Fruit fly (Drosophila melanogaster) whole organism, embryonic: ENCODE measurements around the gene Rab3GAP1.

ENCODE experiments used
- Aef1 ChIP-seq: fragments of 200-800 bp; sonication (Bioruptor generic); IDR thresholded peaks from 3 replicates; pipeline ENCODE4 v1.3.6; 2022; ENCODE audit warnings: missing biosample characterization, missing genetic modification characterization
- Blimp-1 ChIP-seq: fragments of 200-800 bp; sonication (Bioruptor generic); optimal IDR thresholded peaks from 3 replicates; lab custom pipeline; 2018; ENCODE audit warnings: missing biosample characterization, missing genetic modification characterization, mild to moderate bottlenecking, moderate library complexity, missing genetic modification reagents
- CG11695 ChIP-seq: fragments of 200-800 bp; sonication (Bioruptor generic); IDR thresholded peaks from 3 replicates; pipeline ENCODE4 v1.3.6; 2022; ENCODE audit warnings: missing biosample characterization, missing genetic modification characterization
- CG12299 ChIP-seq: fragments of 200-800 bp; sonication (Bioruptor generic); optimal IDR thresholded peaks from 2 replicates; lab custom pipeline; 2018; ENCODE audit warnings: missing biosample characterization, mild to moderate bottlenecking, missing genetic modification characterization
- CG12769 ChIP-seq: fragments of 200-800 bp; sonication (Bioruptor generic); optimal IDR thresholded peaks from 2 replicates; lab custom pipeline; 2019; ENCODE audit warnings: missing biosample characterization, mild to moderate bottlenecking, missing genetic modification characterization, moderate library complexity
- CG1603 ChIP-seq: fragments of 200-800 bp; sonication (Bioruptor generic); optimal IDR thresholded peaks from 2 replicates; lab custom pipeline; 2019; ENCODE audit warnings: missing biosample characterization, mild to moderate bottlenecking, missing genetic modification characterization, moderate library complexity
- CG17328 ChIP-seq: fragments of 200-800 bp; sonication (Bioruptor generic); IDR thresholded peaks from 2 replicates; pipeline ENCODE4 v1.3.6; 2022; ENCODE audit warnings: missing biosample characterization, missing genetic modification characterization
- CG17359 ChIP-seq: fragments of 200-800 bp; sonication (Bioruptor generic); optimal IDR thresholded peaks from 3 replicates; lab custom pipeline; 2018; ENCODE audit warnings: missing biosample characterization, mild to moderate bottlenecking, missing genetic modification characterization, moderate library complexity
- CG17829 ChIP-seq: fragments of 200-800 bp; optimal IDR thresholded peaks from 2 replicates; lab custom pipeline; 2019; ENCODE audit warnings: missing biosample characterization, mild to moderate bottlenecking, missing genetic modification characterization, moderate library complexity
- CG32767 ChIP-seq: fragments of 200-800 bp; sonication (Bioruptor generic); IDR thresholded peaks from 2 replicates; pipeline ENCODE4 v1.3.6; 2022; ENCODE audit warnings: missing biosample characterization, missing genetic modification characterization
- CG3847 ChIP-seq: fragments of 200-800 bp; sonication (Bioruptor generic); IDR thresholded peaks from 2 replicates; pipeline ENCODE4 v1.3.6; 2022; ENCODE audit warnings: missing biosample characterization, missing genetic modification characterization
- CG4282 ChIP-seq: fragments of 200-800 bp; sonication (Bioruptor generic); optimal IDR thresholded peaks from 2 replicates; lab custom pipeline; 2016; ENCODE audit warnings: missing biosample characterization, missing genetic modification characterization
- CG7745 ChIP-seq: fragments of 200-800 bp; sonication (Bioruptor generic); optimal IDR thresholded peaks from 2 replicates; lab custom pipeline; 2018; ENCODE audit warnings: missing biosample characterization, mild to moderate bottlenecking, missing genetic modification characterization, moderate library complexity
- CG8924 ChIP-seq: fragments of 200-800 bp; optimal IDR thresholded peaks from 3 replicates; lab custom pipeline; 2019; ENCODE audit warnings: missing biosample characterization, mild to moderate bottlenecking, missing genetic modification characterization, moderate library complexity
- Dll ChIP-seq: fragments of 200-800 bp; sonication (Bioruptor generic); IDR thresholded peaks from 4 replicates; pipeline ENCODE4 v1.3.6; 2022; ENCODE audit warnings: missing biosample characterization, missing genetic modification characterization; ENCODE audit not compliant: partially characterized antibody
- Doc3 ChIP-seq: fragments of 200-800 bp; sonication (Bioruptor generic); IDR thresholded peaks from 3 replicates; pipeline ENCODE4 v1.3.6; 2022; ENCODE audit warnings: missing biosample characterization, missing genetic modification characterization; ENCODE audit not compliant: partially characterized antibody
- E2f2 ChIP-seq: fragments of 200-800 bp; sonication (Bioruptor generic); IDR thresholded peaks from 2 replicates; pipeline ENCODE4 v1.3.6; 2022; ENCODE audit warnings: missing biosample characterization, missing genetic modification characterization
- HLH3B ChIP-seq: fragments of 200-800 bp; sonication (Bioruptor generic); IDR thresholded peaks from 2 replicates; pipeline ENCODE4 v1.3.6; 2022; ENCODE audit warnings: missing biosample characterization, missing genetic modification characterization
- Hmr ChIP-seq: fragments of 200-800 bp; sonication (Bioruptor generic); optimal IDR thresholded peaks from 3 replicates; lab custom pipeline; 2017; ENCODE audit warnings: mild to moderate bottlenecking, missing biosample characterization, missing genetic modification reagents, missing genetic modification characterization
- Hr51 ChIP-seq, 2 experiments: fragments of 200-800 bp; sonication (Bioruptor generic); optimal IDR thresholded peaks; 2 replicates in 1 of 2; 3 replicates in 1 of 2; lab custom pipeline; 2016 to 2018; ENCODE audit warnings: missing biosample characterization in 2 of 2, missing genetic modification characterization in 2 of 2, mild to moderate bottlenecking in 1 of 2, moderate library complexity in 1 of 2
- Med ChIP-seq: fragments of 200-800 bp; sonication (Bioruptor generic); peaks from one replicate; lab custom pipeline; 2016; ENCODE audit warnings: missing biosample characterization, missing genetic modification characterization, mild to moderate bottlenecking, inconsistent platforms, moderate library complexity
- Nf-YC ChIP-seq: fragments of 200-800 bp; optimal IDR thresholded peaks from 3 replicates; lab custom pipeline; 2019; ENCODE audit warnings: missing biosample characterization, mild to moderate bottlenecking, missing genetic modification characterization, moderate library complexity
- Rx ChIP-seq: fragments of 200-800 bp; sonication (Bioruptor generic); IDR thresholded peaks from 2 replicates; pipeline ENCODE4 v1.3.6; 2022; ENCODE audit warnings: missing biosample characterization, missing genetic modification characterization
- Sin3A ChIP-seq: fragments of >200 bp; optimal IDR thresholded peaks from 2 replicates; lab custom pipeline; 2018
- Xrp1 ChIP-seq: fragments of 200-800 bp; sonication (Bioruptor generic); IDR thresholded peaks from 2 replicates; pipeline ENCODE4 v1.3.6; 2022; ENCODE audit warnings: missing biosample characterization, missing genetic modification characterization
- ash1 ChIP-seq: fragments of 200-800 bp; sonication (Bioruptor generic); optimal IDR thresholded peaks from 2 replicates; lab custom pipeline; 2018; ENCODE audit warnings: missing biosample characterization, mild to moderate bottlenecking, missing genetic modification characterization
- cg ChIP-seq: fragments of 200-800 bp; sonication (Bioruptor generic); optimal IDR thresholded peaks from 3 replicates; lab custom pipeline; 2019; ENCODE audit warnings: missing biosample characterization, mild to moderate bottlenecking, missing genetic modification characterization, moderate library complexity
- chinmo ChIP-seq: fragments of 200-800 bp; sonication (Bioruptor generic); IDR thresholded peaks from 4 replicates; pipeline ENCODE4 v1.3.6; 2022; ENCODE audit warnings: missing biosample characterization, missing genetic modification characterization; ENCODE audit not compliant: partially characterized antibody
- chm ChIP-seq: fragments of 200-800 bp; sonication (Bioruptor generic); IDR thresholded peaks from 2 replicates; pipeline ENCODE4 v1.3.6; 2022; ENCODE audit warnings: missing biosample characterization, missing genetic modification characterization
- dan ChIP-seq: fragments of 200-800 bp; sonication (Bioruptor generic); IDR thresholded peaks from 2 replicates; pipeline ENCODE4 v1.3.6; 2022; ENCODE audit warnings: missing biosample characterization, missing genetic modification characterization
- dpn ChIP-seq, 2 experiments: fragments of 200-800 bp; sonication (Bioruptor generic); optimal IDR thresholded peaks; 3 replicates each; lab custom pipeline; 2016; ENCODE audit warnings: missing biosample characterization in 2 of 2, missing genetic modification characterization in 2 of 2
- eve ChIP-seq, 2 experiments: fragments of >200 bp; optimal IDR thresholded peaks; 2 replicates each; lab custom pipeline; 2017; ENCODE audit warnings: missing biosample characterization in 2 of 2, missing genetic modification characterization in 2 of 2
- eyg ChIP-seq: fragments of 200-800 bp; sonication (Bioruptor generic); optimal IDR thresholded peaks from 3 replicates; lab custom pipeline; 2016; ENCODE audit warnings: missing biosample characterization, missing genetic modification characterization
- hkb ChIP-seq, 2 experiments: fragments of 200-800 bp in 1 of 2; fragments of >200 bp in 1 of 2; sonication (Bioruptor generic) in 1 of 2; IDR thresholded peaks in 1 of 2; optimal IDR thresholded peaks in 1 of 2; 2 replicates each; pipeline versions ENCODE4 v1.3.6 to Lab custom; 2017 to 2022; ENCODE audit warnings: missing biosample characterization in 1 of 2, missing genetic modification characterization in 1 of 2
- nerfin-1 ChIP-seq: fragments of 200-800 bp; sonication (Bioruptor generic); optimal IDR thresholded peaks from 3 replicates; lab custom pipeline; 2019; ENCODE audit warnings: missing biosample characterization, mild to moderate bottlenecking, missing genetic modification characterization, moderate library complexity
- pan ChIP-seq, 4 experiments: fragments of >200 bp in 3 of 4; fragments of 200-800 bp in 1 of 4; sonication (Bioruptor generic) in 1 of 4; optimal IDR thresholded peaks in 3 of 4; IDR thresholded peaks in 1 of 4; 2 replicates each; pipeline versions ENCODE4 v1.3.6 to Lab custom; 2017 to 2022; ENCODE audit warnings: missing biosample characterization in 2 of 4, missing genetic modification characterization in 2 of 4, mixed read lengths in 1 of 4
- pho ChIP-seq: fragments of 200-800 bp; sonication (Bioruptor generic); optimal IDR thresholded peaks from 2 replicates; lab custom pipeline; 2016; ENCODE audit warnings: missing biosample characterization, missing genetic modification characterization
- phol ChIP-seq: fragments of 200-800 bp; sonication (Bioruptor generic); optimal IDR thresholded peaks from 3 replicates; lab custom pipeline; 2018; ENCODE audit warnings: missing biosample characterization, mild to moderate bottlenecking, missing genetic modification characterization, moderate library complexity
- pros ChIP-seq: fragments of 200-800 bp; sonication (Bioruptor generic); optimal IDR thresholded peaks from 3 replicates; lab custom pipeline; 2019; ENCODE audit warnings: missing biosample characterization, mild to moderate bottlenecking, missing genetic modification characterization, moderate library complexity
- scrt ChIP-seq: fragments of 200-800 bp; sonication (Bioruptor generic); optimal IDR thresholded peaks from 2 replicates; lab custom pipeline; 2018; ENCODE audit warnings: missing biosample characterization, mild to moderate bottlenecking, missing genetic modification characterization, moderate library complexity
- shn ChIP-seq: fragments of 200-800 bp; sonication (Bioruptor generic); optimal IDR thresholded peaks from 3 replicates; lab custom pipeline; 2016; ENCODE audit warnings: missing biosample characterization, missing genetic modification characterization
- stwl ChIP-seq: fragments of 200-800 bp; sonication (Bioruptor generic); optimal IDR thresholded peaks from 3 replicates; lab custom pipeline; 2018; ENCODE audit warnings: missing biosample characterization, mild to moderate bottlenecking, missing genetic modification characterization, moderate library complexity
- sug ChIP-seq: fragments of 200-800 bp; optimal IDR thresholded peaks from 2 replicates; lab custom pipeline; 2019; ENCODE audit warnings: missing biosample characterization, mild to moderate bottlenecking, missing genetic modification characterization, moderate library complexity
- vfl ChIP-seq: fragments of 200-800 bp; sonication (Bioruptor generic); optimal IDR thresholded peaks from 2 replicates; lab custom pipeline; 2016; ENCODE audit warnings: missing biosample characterization, missing genetic modification characterization
- vvl ChIP-seq: fragments of 200-800 bp; sonication (Bioruptor generic); IDR thresholded peaks from 2 replicates; pipeline ENCODE4 v1.3.6; 2022; ENCODE audit warnings: missing biosample characterization, missing genetic modification characterization
- wek ChIP-seq: fragments of 200-800 bp; sonication (Bioruptor generic); optimal IDR thresholded peaks from 3 replicates; lab custom pipeline; 2018; ENCODE audit warnings: missing biosample characterization, mild to moderate bottlenecking, missing genetic modification characterization, moderate library complexity
- zf30C ChIP-seq: fragments of 200-800 bp; sonication (Bioruptor generic); optimal IDR thresholded peaks from 3 replicates; lab custom pipeline; 2018; ENCODE audit warnings: missing biosample characterization, mild to moderate bottlenecking, missing genetic modification characterization

Gene Rab3GAP1

DNA sequence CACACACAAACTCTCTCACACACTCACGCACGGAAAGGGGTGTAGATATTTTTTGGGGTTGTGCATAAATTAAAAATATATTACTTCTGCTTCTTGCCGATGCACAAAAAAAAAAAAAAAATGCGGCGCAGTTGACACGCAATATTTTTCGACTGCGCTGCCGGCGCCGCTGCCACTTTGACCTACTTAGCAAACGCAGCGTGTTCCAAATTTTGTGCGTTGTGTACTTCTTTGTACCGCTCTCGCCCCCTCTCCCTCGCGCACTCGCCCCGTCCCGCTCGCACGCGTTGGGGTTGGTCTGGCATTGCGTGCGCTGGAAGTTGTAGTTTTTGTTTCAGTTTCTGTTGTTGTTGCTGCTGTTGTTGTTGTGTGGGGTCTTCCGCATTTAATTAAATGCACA is 43.3 kb upstream of the Rab3GAP1 start (continued):
- TF ChIP-seq Nf-YC (tag; lab: Kevin White, UChicago) (peak; percentile 35), CG32767 (GFP tag; lab: Robert Waterston, UW) (peak; percentile 82), HLH3B (GFP tag; lab: Robert Waterston, UW) (no peak; the same call in 1 of the 2 replicates), shn (GFP tag; lab: Kevin White, UChicago) (no peak), Dll (0 out of 4 replicates have a peak, but pooled peaks have one; percentile 9), E2f2 (0 out of 2 replicates have a peak, but pooled peaks have one; percentile 33), CG4282 (GFP tag; lab: Kevin White, UChicago) (no peak), stwl (tag; lab: Kevin White, UChicago) (peak; percentile 12), sug (tag; lab: Kevin White, UChicago) (peak; percentile 33), CG8924 (tag; lab: Kevin White, UChicago) (peak; percentile 29), ash1 (GFP tag; lab: Kevin White, UChicago) (peak; percentile 35), CG7745 (peak; percentile 52), CG17359 (peak; percentile 58), pho (GFP tag; lab: Kevin White, UChicago) (no peak), CG11695 (peak; percentile 35; the same call in 1 of the 3 replicates), CG3847 (GFP tag; lab: Robert Waterston, UW) (0 out of 2 replicates have a peak, but pooled peaks have one; percentile 7), CG1603 (tag; lab: Kevin White, UChicago) (no peak), wek (peak; percentile 29)
- TF ChIP-seq, all 482 proteins: peak for 77

DNA sequence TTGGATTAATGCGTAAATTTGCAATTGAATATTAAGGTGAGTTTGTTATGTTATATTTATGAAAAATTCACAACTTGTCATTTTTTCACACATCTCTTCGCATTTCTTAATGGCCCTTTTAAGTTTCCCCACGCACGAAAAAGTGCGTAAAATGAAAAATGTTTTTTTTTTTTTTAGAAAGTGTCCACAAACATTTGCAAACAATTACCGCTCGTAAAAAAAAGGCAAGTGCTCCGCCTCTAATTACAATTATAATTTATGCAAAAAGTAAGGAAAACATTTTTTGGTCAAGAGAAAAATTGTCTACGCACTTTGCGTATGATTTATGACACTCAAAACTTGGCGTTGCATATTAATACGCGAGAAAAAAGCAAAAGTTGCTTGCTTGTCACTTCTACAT is 42.8 kb upstream of the Rab3GAP1 start:
- 0 out of 4 replicates have a peak, but pooled peaks have one; percentile 13 for TF ChIP-seq Dll
- no peak for TF ChIP-seq phol (tag; lab: Kevin White, UChicago)
- no peak for TF ChIP-seq CG3847 (GFP tag; lab: Robert Waterston, UW)
- TF ChIP-seq CG12299 (tag; lab: Kevin White, UChicago), result no peak
- TF ChIP-seq dan, result no peak
- TF ChIP-seq Blimp-1 (GFP tag; lab: Kevin White, UChicago), result peak; percentile 43
- no peak for TF ChIP-seq vfl (GFP tag; lab: Kevin White, UChicago)
- TF ChIP-seq Med (GFP tag; lab: Kevin White, UChicago), result peak; percentile 57
- peak; percentile 24 for TF ChIP-seq hkb (optimal IDR thresholded peaks at IDR 0.05; lab: Kevin White, UChicago)
- no peak for TF ChIP-seq hkb (GFP tag; IDR thresholded peaks at IDR 0.05; lab: Robert Waterston, UW)
- no peak for TF ChIP-seq Sin3A
- TF ChIP-seq Doc3, result no peak
- peak in 1 of 2 experiments; percentile 70 for TF ChIP-seq eve (GFP tag; optimal IDR thresholded peaks at IDR 0.05; lab: Kevin White, UChicago)

DNA sequence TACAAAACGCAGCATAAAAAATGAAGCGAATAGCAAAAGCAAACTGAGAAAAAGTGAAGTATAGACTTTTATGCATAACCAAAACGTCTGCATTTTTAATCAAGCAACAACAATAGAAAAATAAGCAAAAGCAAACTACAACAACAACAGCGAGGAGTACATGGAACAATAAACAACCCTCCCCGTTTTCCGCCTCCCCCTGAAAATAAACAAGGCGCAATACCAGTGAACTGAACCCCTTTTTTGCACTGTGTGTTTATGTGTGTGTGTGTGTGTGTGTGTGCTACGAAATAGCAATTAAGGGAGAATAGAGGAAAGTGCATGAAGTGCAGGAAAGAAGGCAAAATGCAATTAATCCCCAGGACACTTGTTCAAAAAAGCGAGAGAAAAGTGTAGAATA is 40.9 kb upstream of the Rab3GAP1 start:
- TF ChIP-seq scrt (GFP tag; lab: Kevin White, UChicago) (no peak), chinmo (GFP tag; lab: Robert Waterston, UW) (peak; percentile 48; the same call in 1 of the 4 replicates), chm (GFP tag; lab: Robert Waterston, UW) (peak; percentile 41; the same call in 1 of the 2 replicates), nerfin-1 (tag; lab: Kevin White, UChicago) (peak; percentile 9), eyg (GFP tag; lab: Kevin White, UChicago) (no peak), pros (GFP tag; lab: Kevin White, UChicago) (peak; percentile 71), Hmr (peak; percentile 38), zf30C (peak; percentile 68), pan (optimal IDR thresholded peaks at IDR 0.05; lab: Kevin White, UChicago) (no peak), pan (GFP tag; optimal IDR thresholded peaks at IDR 0.05 in 1 of 2, IDR thresholded peaks at IDR 0.05 in 1 of 2) (peak in 1 of 2 experiments; percentile 32), CG12769 (tag; lab: Kevin White, UChicago) (no peak), Rx (GFP tag; lab: Robert Waterston, UW) (0 out of 2 replicates have a peak, but pooled peaks have one; percentile 9), dpn (GFP tag; optimal IDR thresholded peaks at IDR 0.05; lab: Kevin White, UChicago) (peak in 1 of 2 experiments; percentile 1), vvl (0 out of 2 replicates have a peak, but pooled peaks have one; percentile 23), cg (GFP tag; lab: Kevin White, UChicago) (peak; percentile 49), Aef1 (GFP tag; lab: Robert Waterston, UW) (0 out of 3 replicates have a peak, but pooled peaks have one; percentile 19), Xrp1 (GFP tag; lab: Robert Waterston, UW) (0 out of 2 replicates have a peak, but pooled peaks have one; percentile 24), CG17829 (tag; lab: Kevin White, UChicago) (no peak), CG17328 (0 out of 2 replicates have a peak, but pooled peaks have one; percentile 10), CG8924 (tag; lab: Kevin White, UChicago) (peak; percentile 24), Hr51 (GFP tag; optimal IDR thresholded peaks at IDR 0.05; lab: Kevin White, UChicago) (peak in 1 of 2 experiments; percentile 2)
